Worm (Caenorhabditis elegans) whole organism, early embryonic: ENCODE data around the gene fut-8.

Source experiments
- aly-1 ChIP-seq: sonication (generic microtip); optimal IDR thresholded peaks from 2 replicates; lab custom pipeline; 2016; ENCODE audit warnings: missing genetic modification characterization, missing compliant biosample characterization
- ama-1 ChIP-seq: fragments of 150-350 bp; optimal IDR thresholded peaks from 2 replicates; lab custom pipeline; 2014
- ceh-13 ChIP-seq: fragments of 200-800 bp; sonication (Bioruptor generic); optimal IDR thresholded peaks from 2 replicates; lab custom pipeline; 2018; ENCODE audit warnings: mild to moderate bottlenecking, missing genetic modification characterization, missing compliant biosample characterization
- flt-1 ChIP-seq: fragments of 200-800 bp; sonication (Bioruptor generic); IDR thresholded peaks from 2 replicates; pipeline ENCODE4 v1.3.6; 2022; ENCODE audit warnings: missing genetic modification characterization, missing compliant biosample characterization
- hnd-1 ChIP-seq: sonication (generic microtip); optimal IDR thresholded peaks from 2 replicates; lab custom pipeline; 2016; ENCODE audit warnings: missing genetic modification characterization, missing compliant biosample characterization
- scrt-1 ChIP-seq: fragments of 200-800 bp; sonication (Bioruptor generic); IDR thresholded peaks from 2 replicates; pipeline ENCODE4 v1.3.6; 2022; ENCODE audit warnings: missing genetic modification characterization, missing compliant biosample characterization
- tbx-11 ChIP-seq: fragments of 200-800 bp; sonication (Bioruptor generic); IDR thresholded peaks from 2 replicates; pipeline ENCODE4 v1.3.6; 2022; ENCODE audit warnings: missing genetic modification characterization, missing compliant biosample characterization
- tbx-37 ChIP-seq: fragments of 200-800 bp; sonication (Bioruptor generic); conservative IDR thresholded peaks from 2 replicates; pipeline ENCODE4 v1.3.6; 2022; ENCODE audit warnings: missing genetic modification reagents, missing genetic modification characterization, missing compliant biosample characterization
- tra-4 ChIP-seq: sonication (generic microtip); optimal IDR thresholded peaks from 2 replicates; lab custom pipeline; 2017; ENCODE audit warnings: missing genetic modification characterization, missing compliant biosample characterization

- TF ChIP-seq ama-1 (lab: Kevin White, UChicago) (no peak), flt-1 (GFP tag; lab: Robert Waterston, UW) (no peak), ceh-13 (no peak), hnd-1 (tag; lab: Kevin White, UChicago) (no peak), tra-4 (tag; lab: Kevin White, UChicago) (no peak), tbx-11 (GFP tag; lab: Robert Waterston, UW) (no peak), aly-1 (tag; lab: Kevin White, UChicago) (no peak), scrt-1 (GFP tag; lab: Robert Waterston, UW) (no peak), tbx-37 (GFP tag; lab: Robert Waterston, UW) (no peak)
Observed at ce11 chrV:5949674-5950149, 40.6 kb downstream of the fut-8 start.
